Worm (Caenorhabditis elegans): ENCODE results near the gene pho-14.

Gene pho-14

DNA sequence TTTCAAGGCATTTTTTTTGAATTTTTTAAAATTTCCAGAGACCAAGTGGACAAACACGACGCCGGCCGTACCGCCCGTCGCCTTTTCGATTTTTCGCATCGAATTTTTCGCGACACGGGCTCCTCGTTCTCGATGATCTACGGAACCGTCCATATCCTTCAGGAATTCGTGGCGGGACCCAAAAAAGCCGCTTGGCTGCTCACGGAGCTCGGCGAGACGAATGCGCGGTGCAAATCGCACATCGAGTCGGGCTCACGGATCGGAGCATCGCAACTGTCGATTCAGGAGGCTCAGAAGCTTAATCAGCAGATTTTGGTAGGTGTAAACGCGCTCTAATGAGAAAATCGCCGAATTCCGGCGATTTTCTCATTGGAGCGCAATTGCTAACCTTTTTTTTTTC, 31.2 kb upstream of the pho-14 start:
- no peak for TF ChIP-seq ahr-1 (tag; optimal IDR thresholded peaks at IDR 0.05)

DNA sequence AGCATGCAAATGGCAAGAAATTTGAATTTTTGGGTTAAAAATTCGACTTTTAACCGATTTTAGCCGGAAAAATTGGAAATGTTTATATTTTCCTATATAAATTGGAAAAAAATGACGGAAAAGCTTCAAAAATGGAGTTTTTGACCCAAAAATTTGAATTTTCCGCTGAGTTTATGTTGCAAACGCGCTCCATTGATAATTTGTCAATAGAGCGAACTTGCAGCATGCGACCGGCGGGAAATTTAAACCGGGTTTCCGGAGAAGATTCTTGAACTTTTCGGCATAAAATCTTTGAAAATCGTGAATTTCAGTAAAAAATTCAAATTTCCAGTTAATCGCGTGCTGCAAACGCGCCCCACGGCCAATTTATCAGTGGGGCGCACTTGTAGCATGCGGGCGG, 30.7 kb upstream of the pho-14 start:
- TF ChIP-seq syd-9 (tag; optimal IDR thresholded peaks at IDR 0.05), result no peak
- TF ChIP-seq sox-2 (GFP tag; IDR thresholded peaks at IDR 0.05), result no peak
- TF ChIP-seq Y22D7AL.16 (tag; optimal IDR thresholded peaks at IDR 0.05), result no peak
- no peak for TF ChIP-seq odd-2 (tag; optimal IDR thresholded peaks at IDR 0.05)
- TF ChIP-seq C08G9.2 (tag; optimal IDR thresholded peaks at IDR 0.05), result no peak
- TF ChIP-seq pat-9 (tag; optimal IDR thresholded peaks at IDR 0.05), result no peak
- TF ChIP-seq sox-4 (tag; optimal IDR thresholded peaks at IDR 0.05), result no peak
- TF ChIP-seq ceh-24 (tag; optimal IDR thresholded peaks at IDR 0.05), result no peak
- no peak for TF ChIP-seq pha-4 (tag; optimal IDR thresholded peaks at IDR 0.05)

DNA sequence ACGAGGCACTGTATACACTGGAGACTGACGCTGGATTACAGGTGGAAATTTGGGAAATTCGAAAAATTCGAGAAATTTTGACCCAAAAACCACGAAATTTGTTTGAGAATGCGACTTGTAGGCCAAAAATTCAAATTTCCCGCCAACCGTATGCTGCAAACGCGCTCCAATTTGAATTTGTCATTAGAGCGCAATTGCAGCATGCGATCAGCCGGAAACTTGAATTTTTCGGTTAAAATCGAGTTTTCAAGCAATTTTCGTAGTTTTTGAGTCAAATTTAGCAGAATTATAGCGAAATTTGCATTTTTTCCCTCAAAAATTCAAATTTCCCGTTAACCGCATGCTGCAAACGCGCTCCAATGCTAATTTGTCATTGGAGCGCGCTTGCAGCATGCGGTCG, 29.6 kb upstream of the pho-14 start:
- TF ChIP-seq che-1 (tag; optimal IDR thresholded peaks at IDR 0.05) (no peak), syd-9 (tag; optimal IDR thresholded peaks at IDR 0.05) (no peak), pag-3 (tag; optimal IDR thresholded peaks at IDR 0.05; ENCODE audit: borderline replicate concordance) (no peak)

DNA sequence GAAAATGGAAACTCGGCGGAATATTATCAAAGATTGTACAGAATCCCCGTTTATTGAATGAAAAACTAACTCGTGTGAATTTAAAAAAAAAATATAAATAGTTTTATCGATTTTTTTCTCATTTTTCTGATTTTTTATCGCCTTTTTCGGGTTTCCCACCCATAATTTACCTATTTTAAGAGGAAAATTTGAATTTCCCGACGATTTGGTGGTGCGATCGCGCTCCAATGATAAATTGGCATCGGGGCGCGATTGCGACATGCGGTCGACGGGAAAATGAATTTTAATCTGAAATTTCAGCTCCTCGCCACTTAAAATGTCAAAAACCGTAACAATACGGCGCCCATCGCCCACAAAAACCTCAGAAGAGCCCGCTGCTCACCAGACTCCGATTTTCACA, 27.1 kb upstream of the pho-14 start, which contains the start of gene taf-6.1:
Gene taf-6.1 (plus strand): TSS at position 301 of the 400 bp plus-strand sequence.
- no peak for TF ChIP-seq rnt-1 (tag; optimal IDR thresholded peaks at IDR 0.05)
- no peak for TF ChIP-seq fax-1 (tag; optimal IDR thresholded peaks at IDR 0.05)
- TF ChIP-seq C38D4.7 (GFP tag; optimal IDR thresholded peaks at IDR 0.05), result no peak
- TF ChIP-seq ttx-3 (tag; optimal IDR thresholded peaks at IDR 0.05), result no peak
- no peak for TF ChIP-seq lin-11 (tag; optimal IDR thresholded peaks at IDR 0.05)

DNA sequence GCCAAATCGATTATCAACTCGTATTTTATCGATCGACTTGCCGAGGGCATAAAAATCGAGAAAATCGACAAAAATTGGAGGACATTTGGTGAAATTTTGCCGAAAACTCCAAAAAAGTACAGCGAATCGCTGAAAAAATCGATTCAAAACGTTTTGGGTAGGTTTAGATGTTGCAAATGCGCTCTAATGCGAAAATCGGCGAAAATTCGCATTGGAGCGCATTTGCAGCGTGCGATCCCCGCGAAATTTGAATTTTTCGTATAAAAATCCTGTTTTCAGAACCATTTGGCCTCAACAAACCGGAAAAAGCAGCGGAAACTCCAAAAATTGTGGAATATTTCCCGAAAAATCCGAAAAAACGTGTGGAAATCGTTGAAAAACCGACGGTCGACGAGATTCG, 25.9 kb upstream of the pho-14 start:
- no peak for TF ChIP-seq hlh-30 (tag; optimal IDR thresholded peaks at IDR 0.05; ENCODE audit: insufficient read depth)
- TF ChIP-seq lim-6 (tag; optimal IDR thresholded peaks at IDR 0.05), result no peak
- TF ChIP-seq unc-86 (tag; optimal IDR thresholded peaks at IDR 0.05), result no peak
- no peak for TF ChIP-seq ceh-30 (tag; optimal IDR thresholded peaks at IDR 0.05)
- no peak for TF ChIP-seq F13H6.1 (tag; optimal IDR thresholded peaks at IDR 0.05)

DNA sequence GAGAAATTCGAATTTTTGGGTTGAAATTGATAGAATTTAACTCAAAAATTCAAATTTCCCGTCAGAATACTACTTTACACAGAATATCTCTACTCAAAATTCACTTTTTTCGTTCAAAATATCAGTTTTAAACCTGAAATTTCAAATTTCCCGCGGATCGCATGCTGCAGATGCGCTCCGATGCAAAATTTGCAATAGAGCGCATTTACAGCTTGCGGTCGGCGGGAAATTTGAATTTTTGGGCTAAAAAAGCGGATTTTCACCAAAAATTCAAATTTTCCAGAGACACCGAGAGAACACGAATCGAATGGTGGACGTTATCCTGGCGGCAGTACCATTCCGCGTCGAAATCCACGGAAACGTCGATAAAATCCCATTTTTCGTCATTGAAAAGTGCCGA, 24.1 kb upstream of the pho-14 start:
- no peak for TF ChIP-seq pros-1 (tag; optimal IDR thresholded peaks at IDR 0.05)
- no peak for TF ChIP-seq ztf-16 (tag; optimal IDR thresholded peaks at IDR 0.05)
- TF ChIP-seq tbx-2 (tag; optimal IDR thresholded peaks at IDR 0.05), result no peak
- no peak for TF ChIP-seq nhr-11 (tag; optimal IDR thresholded peaks at IDR 0.05)
- no peak for TF ChIP-seq mec-3 (tag; optimal IDR thresholded peaks at IDR 0.05; ENCODE audit: borderline replicate concordance)
- no peak for TF ChIP-seq hlh-13 (GFP tag; optimal IDR thresholded peaks at IDR 0.05)
- no peak for TF ChIP-seq ceh-19 (GFP tag; optimal IDR thresholded peaks at IDR 0.05)
- no peak for TF ChIP-seq ceh-9 (tag; optimal IDR thresholded peaks at IDR 0.05)
- TF ChIP-seq unc-55 (GFP tag; optimal IDR thresholded peaks at IDR 0.05), result no peak
- no peak for TF ChIP-seq ceh-6 (GFP tag; optimal IDR thresholded peaks at IDR 0.05)
- no peak for TF ChIP-seq fax-1 (tag; optimal IDR thresholded peaks at IDR 0.05)
- TF ChIP-seq ttx-3 (tag; optimal IDR thresholded peaks at IDR 0.05), result no peak
- no peak for TF ChIP-seq sdc-2 (tag; optimal IDR thresholded peaks at IDR 0.05)
- TF ChIP-seq zip-5 (tag; optimal IDR thresholded peaks at IDR 0.05), result no peak
